Fruit fly (Drosophila melanogaster): ENCODE data around the gene CG12229.
A peak's percentile ranks its signal among the peaks of the same experiment; 100 is the strongest.

The CG12229 gene

DNA sequence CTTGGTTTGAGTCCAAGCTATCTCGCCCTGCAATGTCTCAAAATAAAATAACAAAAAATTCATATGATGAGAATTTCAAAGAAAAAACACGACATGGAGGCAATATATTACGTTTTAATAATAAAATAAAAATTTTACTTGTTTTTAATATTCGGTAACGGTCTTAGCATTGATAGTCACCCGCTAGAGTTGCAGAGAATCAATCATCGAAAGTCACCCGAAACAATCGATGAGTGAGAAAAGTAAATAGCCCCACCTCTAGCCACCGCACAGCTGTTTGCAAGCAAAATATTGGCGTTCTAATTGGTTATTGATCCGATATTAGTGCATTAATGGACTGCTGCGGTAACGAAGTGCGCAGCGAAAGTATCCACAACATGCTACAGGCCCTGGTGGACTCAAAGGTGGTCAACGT, 39.8 kb upstream of the CG12229 start, which contains the start of gene CG34250 (continued):
- TF ChIP-seq Myb (GFP tag; optimal IDR thresholded peaks at IDR 0.05) (peak; percentile 63), chinmo (GFP tag; IDR thresholded peaks at IDR 0.05; ENCODE audit: partially characterized antibody) (peak; percentile 62; the same call in 2 of the 4 replicates), pzg (GFP tag; optimal IDR thresholded peaks at IDR 0.05) (peak; percentile 84), Sin3A (optimal IDR thresholded peaks at IDR 0.05) (peak; percentile 75), CG12769 (tag; optimal IDR thresholded peaks at IDR 0.05) (peak; percentile 48), NC2α (GFP tag; optimal IDR thresholded peaks at IDR 0.05) (no peak), CG10366 (GFP tag; IDR thresholded peaks at IDR 0.05) (no peak), Opbp (GFP tag; IDR thresholded peaks at IDR 0.05; ENCODE audit: partially characterized antibody) (peak; percentile 75; the same call in 2 of the 3 replicates), CG9932 (GFP tag; IDR thresholded peaks at IDR 0.05) (peak; percentile 66), CG9797 (GFP tag; optimal IDR thresholded peaks at IDR 0.05) (peak; percentile 52), CG8924 (tag; optimal IDR thresholded peaks at IDR 0.05) (peak; percentile 42), YL-1 (GFP tag; optimal IDR thresholded peaks at IDR 0.05) (peak; percentile 75), CG10274 (GFP tag; optimal IDR thresholded peaks at IDR 0.05) (peak; percentile 0), CG7372 (GFP tag; IDR thresholded peaks at IDR 0.05) (no peak), maf-S (GFP tag; optimal IDR thresholded peaks at IDR 0.05) (peak; percentile 5), Lim3 (GFP tag; IDR thresholded peaks at IDR 0.05) (no peak), CG11504 (tag; optimal IDR thresholded peaks at IDR 0.05) (peak; percentile 53), Med (GFP tag) (peak; percentile 67), gem (tag; optimal IDR thresholded peaks at IDR 0.05) (peak; percentile 33)

dm6 chr3L:17474711-17475451, 38.6 kb upstream of the CG12229 start, which contains the start of the genes UQCR-Q and CG46525:
TSS of gene UQCR-Q (plus strand) at chr3L:17474761.
TSS of gene CG46525 (plus strand) at chr3L:17475220.
- TF ChIP-seq MESR4 (GFP tag; optimal IDR thresholded peaks at IDR 0.05) (peak; percentile 88), CG13624 (GFP tag; optimal IDR thresholded peaks at IDR 0.05) (no peak), CG13287 (GFP tag; IDR thresholded peaks at IDR 0.05; ENCODE audit: partially characterized antibody) (peak; percentile 39; the same call in 1 of the 2 replicates), CG13424 (tag; optimal IDR thresholded peaks at IDR 0.05) (peak; percentile 12), D19B (GFP tag; optimal IDR thresholded peaks at IDR 0.05) (no peak), CG10209 (GFP tag; optimal IDR thresholded peaks at IDR 0.05) (no peak), Dref (GFP tag; IDR thresholded peaks at IDR 0.05) (peak; percentile 39), CG11695 (GFP tag; IDR thresholded peaks at IDR 0.05) (no peak), B-H2 (GFP tag; optimal IDR thresholded peaks at IDR 0.05) (peak; percentile 59), knrl (GFP tag; IDR thresholded peaks at IDR 0.05; ENCODE audit: partially characterized antibody) (peak; percentile 22; the same call in 1 of the 3 replicates), Nf-YB (GFP tag; optimal IDR thresholded peaks at IDR 0.05) (peak; percentile 13), CG8290 (GFP tag; optimal IDR thresholded peaks at IDR 0.05) (peak; percentile 1), CG8290 (tag; optimal IDR thresholded peaks at IDR 0.05) (peak in 1 of 2 experiments; percentile 67), crol (GFP tag; IDR thresholded peaks at IDR 0.05) (no peak), CG5245 (GFP tag; optimal IDR thresholded peaks at IDR 0.05) (no peak), mld (GFP tag; IDR thresholded peaks at IDR 0.05; ENCODE audit: partially characterized antibody) (no peak), maf-S (GFP tag; optimal IDR thresholded peaks at IDR 0.05) (no peak), MBD-R2 (GFP tag; IDR thresholded peaks at IDR 0.05) (peak; percentile 44), B-H1 (GFP tag; IDR thresholded peaks at IDR 0.05) (no peak), Ptx1 (GFP tag; IDR thresholded peaks at IDR 0.05) (no peak), bbx (GFP tag; IDR thresholded peaks at IDR 0.05; ENCODE audit: partially characterized antibody) (peak; percentile 45; the same call in 1 of the 2 replicates), CG3847 (GFP tag; IDR thresholded peaks at IDR 0.05) (peak; percentile 18; the same call in 1 of the 2 replicates), tup (GFP tag; optimal IDR thresholded peaks at IDR 0.05) (no peak), Scr (GFP tag; IDR thresholded peaks at IDR 0.05; ENCODE audit: partially characterized antibody) (peak; percentile 20), CG14441 (GFP tag; IDR thresholded peaks at IDR 0.05) (no peak), Sry-δ (GFP tag; optimal IDR thresholded peaks at IDR 0.05) (peak; percentile 47), Dek (tag; optimal IDR thresholded peaks at IDR 0.05) (peak; percentile 50), CG10267 (tag; optimal IDR thresholded peaks at IDR 0.05) (peak; percentile 59), insv (GFP tag; optimal IDR thresholded peaks at IDR 0.05) (peak in 1 of 2 experiments; percentile 52), pzg (GFP tag; optimal IDR thresholded peaks at IDR 0.05) (peak; percentile 97), HLH4C (GFP tag; IDR thresholded peaks at IDR 0.05; ENCODE audit: partially characterized antibody) (peak; percentile 7; the same call in 1 of the 3 replicates)
